Fruit fly (Drosophila melanogaster): Measurements from ENCODE around the gene CG8360.

Gene CG8360

dm6 chr2L:8255406-8255805, 42.6 kb downstream of the CG8360 start:
- no peak for TF ChIP-seq D1 (tag; optimal IDR thresholded peaks at IDR 0.05)
- TF ChIP-seq fd96Ca (GFP tag; IDR thresholded peaks at IDR 0.05), result no peak
- TF ChIP-seq rn (GFP tag; IDR thresholded peaks at IDR 0.05), result no peak
- no peak for TF ChIP-seq Pif1B (GFP tag; optimal IDR thresholded peaks at IDR 0.05)
- no peak for TF ChIP-seq Pif1A (GFP tag; optimal IDR thresholded peaks at IDR 0.05)
- no peak for TF ChIP-seq CG4496 (GFP tag; IDR thresholded peaks at IDR 0.05)
- no peak for TF ChIP-seq Ets98B (GFP tag; IDR thresholded peaks at IDR 0.05)
- no peak for TF ChIP-seq Snoo (tag; optimal IDR thresholded peaks at IDR 0.05)
- TF ChIP-seq CG12605 (GFP tag; IDR thresholded peaks at IDR 0.05), result no peak
- TF ChIP-seq CG32121 (GFP tag; IDR thresholded peaks at IDR 0.05), result no peak
- no peak for TF ChIP-seq CG10348 (GFP tag; IDR thresholded peaks at IDR 0.05)
- TF ChIP-seq gl (tag; optimal IDR thresholded peaks at IDR 0.05), result no peak
- no peak for TF ChIP-seq EcR (GFP tag; optimal IDR thresholded peaks at IDR 0.05)
- no peak for TF ChIP-seq CG9948 (tag; optimal IDR thresholded peaks at IDR 0.05)
- no peak for TF ChIP-seq CG8301 (tag; optimal IDR thresholded peaks at IDR 0.05)

- TF ChIP-seq Pif1A (GFP tag; optimal IDR thresholded peaks at IDR 0.05) (no peak), CG8159 (tag; optimal IDR thresholded peaks at IDR 0.05) (no peak), CG9948 (tag; optimal IDR thresholded peaks at IDR 0.05) (no peak)
Observed at dm6 chr2L:8257401-8258266, 44.9 kb downstream of the CG8360 start, which contains the start of gene CG8086. Gene CG8086 (minus strand): TSS chr2L:8257502.
